Worm (Caenorhabditis elegans) whole organism, L1 larva: ENCODE measurements around the gene tag-276.

Experiments used
- lin-15B ChIP-seq: fragments of 150-350 bp; sonication (generic microtip); optimal IDR thresholded peaks from 3 replicates; lab custom pipeline; 2014; ENCODE audit warnings: missing biosample characterization, missing genetic modification characterization
- lin-39 ChIP-seq: fragments of 150-350 bp; optimal IDR thresholded peaks from 2 replicates; lab custom pipeline; 2014; ENCODE audit warnings: missing biosample characterization, missing genetic modification reagents, missing genetic modification characterization
- nhr-12 ChIP-seq: sonication (generic microtip); optimal IDR thresholded peaks from 2 replicates; lab custom pipeline; 2017; ENCODE audit warnings: missing biosample characterization, missing genetic modification characterization
- pag-3 ChIP-seq: sonication (generic microtip); optimal IDR thresholded peaks from 2 replicates; lab custom pipeline; 2017; ENCODE audit warnings: missing genetic modification characterization, mild to moderate bottlenecking, missing compliant biosample characterization, antibody characterized with exemption, borderline replicate concordance; ENCODE audit not compliant: insufficient read depth

DNA sequence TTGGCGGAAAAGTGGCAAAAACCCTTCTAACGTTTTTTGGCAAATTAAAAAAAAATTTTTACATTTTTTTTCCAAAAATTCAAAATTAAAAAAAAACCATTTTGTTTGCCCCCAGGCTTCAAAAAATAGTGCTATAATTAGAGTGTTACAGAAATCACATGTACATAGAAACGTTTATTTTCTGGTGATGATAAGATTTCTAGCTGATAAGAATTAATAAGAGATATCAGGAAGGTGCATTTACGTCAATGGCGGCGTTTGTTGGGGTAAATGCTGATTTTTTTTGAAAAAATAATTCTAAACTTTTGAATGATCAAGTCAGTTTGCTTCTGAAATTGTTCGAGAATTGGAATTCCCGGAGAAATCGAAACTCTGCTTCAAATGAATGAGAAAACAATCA, 17.9 kb upstream of the tag-276 start:
- TF ChIP-seq lin-39 (tag; lab: Kevin White, UChicago) (no peak), pag-3 (no peak), lin-15B (tag; lab: Kevin White, UChicago) (no peak), nhr-12 (tag; lab: Kevin White, UChicago) (no peak)
